Fruit fly (Drosophila melanogaster) whole organism: ENCODE measurements around the gene repo.

Experiments used
- CG8478 ChIP-seq: fragments of >200 bp; optimal IDR thresholded peaks from 2 replicates; lab custom pipeline; 2018; ENCODE audit warnings: inconsistent platforms
- Dll ChIP-seq: fragments of >200 bp; optimal IDR thresholded peaks from 2 replicates; lab custom pipeline; 2017
- EcR ChIP-seq, 2 experiments: fragments of >200 bp; optimal IDR thresholded peaks; 2 replicates each; lab custom pipeline; 2017; ENCODE audit warnings: missing biosample characterization in 2 of 2, missing genetic modification characterization in 2 of 2, missing genetic modification reagents in 2 of 2
- pan ChIP-seq: fragments of >200 bp; optimal IDR thresholded peaks from 2 replicates; lab custom pipeline; 2017
- psq ChIP-seq: fragments of >200 bp; optimal IDR thresholded peaks from 2 replicates; lab custom pipeline; 2017
- usp ChIP-seq: fragments of >200 bp; optimal IDR thresholded peaks from 2 replicates; lab custom pipeline; 2017; ENCODE audit warnings: missing biosample characterization, missing genetic modification characterization, mixed read lengths

repo gene

DNA sequence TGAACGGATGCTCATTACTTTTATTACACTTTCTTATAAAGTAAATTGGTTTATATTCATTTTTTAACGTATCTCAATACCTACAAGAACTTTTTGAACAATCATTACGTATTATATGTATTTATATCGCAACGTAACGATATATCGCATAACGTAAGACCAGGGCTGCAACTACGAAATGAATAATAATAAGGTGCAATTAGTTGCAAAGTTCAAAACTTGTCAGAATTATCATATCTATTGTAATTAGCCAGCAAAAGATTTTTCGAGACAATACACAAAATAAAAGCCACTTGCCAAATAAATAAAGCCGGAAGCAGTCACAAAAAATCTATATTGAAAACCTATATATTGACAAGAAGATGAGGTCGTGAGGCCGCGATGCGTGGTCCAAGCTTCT, 20.7 kb upstream of the repo start:
- TF ChIP-seq CG8478 (lab: Kevin White, UChicago) (no peak), EcR (GFP tag; optimal IDR thresholded peaks at IDR 0.05; lab: Kevin White, UChicago) (no peak), usp (GFP tag; lab: Kevin White, UChicago) (no peak), pan (no peak), psq (lab: Kevin White, UChicago) (no peak), Dll (lab: Kevin White, UChicago) (no peak)

DNA sequence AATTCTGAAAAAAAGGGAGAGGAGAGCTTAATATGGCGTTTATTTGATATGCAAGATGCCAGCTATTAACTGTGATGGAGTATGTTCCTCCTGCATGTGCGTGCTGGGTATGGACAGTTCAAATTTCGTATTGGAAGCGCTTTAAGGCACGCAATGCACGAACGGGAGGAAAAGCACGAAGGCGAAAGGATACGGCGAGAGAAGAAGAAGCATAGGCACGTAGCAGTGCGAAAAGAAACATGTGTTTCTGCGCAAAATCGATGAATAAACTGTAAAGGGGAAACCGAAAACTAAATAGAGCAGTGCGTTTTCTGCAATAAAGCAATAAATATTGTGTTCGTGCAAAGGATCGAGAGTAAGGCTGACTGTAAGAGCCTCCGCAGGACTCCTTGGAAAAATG, 20.1 kb upstream of the repo start, which contains the start of gene CG14314:
Gene CG14314 (plus strand): TSS at position 243 of the 400 bp plus-strand sequence.
- TF ChIP-seq usp (GFP tag; lab: Kevin White, UChicago) (no peak), CG8478 (lab: Kevin White, UChicago) (no peak), Dll (lab: Kevin White, UChicago) (no peak), EcR (GFP tag; optimal IDR thresholded peaks at IDR 0.05; lab: Kevin White, UChicago) (no peak), psq (lab: Kevin White, UChicago) (no peak), pan (no peak)

DNA sequence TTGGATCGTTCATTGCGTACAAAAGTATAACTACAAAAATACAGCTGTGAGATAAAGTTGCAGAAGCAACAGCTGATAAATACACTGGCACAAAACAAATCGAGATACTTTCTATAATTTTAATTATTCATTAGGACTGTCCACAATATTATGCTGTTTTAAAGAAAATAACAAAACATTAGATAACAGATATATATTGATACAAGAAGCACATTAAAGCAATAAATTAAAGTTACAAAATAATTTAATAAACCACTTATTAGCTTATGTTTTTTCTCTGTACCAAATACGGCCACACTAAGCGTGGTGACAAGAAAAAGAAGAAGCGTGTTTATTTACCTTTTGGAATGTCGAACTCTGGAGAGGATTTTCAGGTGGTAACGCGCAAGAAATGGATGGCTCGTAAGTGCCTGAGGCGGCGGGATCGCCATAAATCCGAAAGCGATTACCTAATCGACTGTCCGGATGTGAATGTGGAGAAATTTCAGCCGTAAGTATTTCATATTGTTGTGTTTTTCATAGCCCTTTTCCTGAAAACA, 15.7 kb upstream of the repo start, which contains the start of the genes CG7988 and CG7183:
Gene CG7988 (plus strand): TSS at position 316 of the 539 bp plus-strand sequence.
Gene CG7183 (minus strand): TSS at position 489 of the 539 bp plus-strand sequence.
- TF ChIP-seq usp (GFP tag; lab: Kevin White, UChicago) (no peak), pan (no peak), CG8478 (lab: Kevin White, UChicago) (no peak), Dll (lab: Kevin White, UChicago) (no peak), psq (lab: Kevin White, UChicago) (no peak)

- TF ChIP-seq Dll (lab: Kevin White, UChicago): no peak
- no peak for TF ChIP-seq psq (lab: Kevin White, UChicago)
- no peak for TF ChIP-seq pan
- TF ChIP-seq EcR (GFP tag; optimal IDR thresholded peaks at IDR 0.05; lab: Kevin White, UChicago): no peak
- no peak for TF ChIP-seq usp (GFP tag; lab: Kevin White, UChicago)
- no peak for TF ChIP-seq CG8478 (lab: Kevin White, UChicago)
These were observed 12.6 kb upstream of the repo start, which contains the start of the genes mTerf5 and Non3 for dm6 chr3R:18223434-18223833. Gene mTerf5 (minus strand): TSS chr3R:18223682. Gene Non3 (plus strand): TSS chr3R:18223722.

DNA sequence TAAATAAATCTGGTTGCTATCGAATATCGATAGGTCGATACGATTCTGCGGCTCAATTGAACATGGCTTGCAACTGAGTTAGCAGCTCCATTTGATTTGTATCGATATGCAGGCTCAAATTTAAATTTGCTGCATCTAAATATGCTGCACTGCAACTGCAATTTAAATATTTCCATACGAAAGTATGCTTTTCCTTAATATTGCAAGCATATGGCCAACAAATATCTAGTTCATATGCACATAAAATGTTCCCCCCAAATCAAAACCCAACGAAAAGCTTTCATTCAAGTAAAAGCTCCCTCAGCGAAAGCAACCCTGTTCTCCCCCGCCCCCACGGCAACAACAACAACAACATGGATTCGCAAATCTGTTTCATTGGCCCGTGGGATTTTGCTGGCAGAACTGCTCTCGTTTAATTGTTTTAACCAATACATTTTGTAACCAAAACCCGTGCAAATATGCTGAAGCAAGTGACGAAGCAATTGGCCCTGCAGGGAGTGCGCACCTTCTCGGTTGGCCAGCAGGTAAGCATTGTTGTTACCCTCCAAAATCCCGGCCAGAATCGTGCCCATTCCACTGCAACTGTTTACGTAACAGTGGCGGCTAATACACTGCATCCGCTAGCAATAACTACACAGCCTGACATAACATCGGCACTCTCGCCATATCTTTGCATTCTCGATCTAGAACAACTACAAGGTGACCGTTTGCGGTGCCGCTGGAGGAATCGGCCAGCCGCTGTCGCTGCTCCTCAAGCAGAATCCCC, 9.8 kb upstream of the repo start, which contains the start of the genes CG7168 and Mdh2:
Gene CG7168 (minus strand): TSS at position 40 of the 766 bp plus-strand sequence.
Gene Mdh2 (plus strand): TSS at position 354 of the 766 bp plus-strand sequence.
- no peak for TF ChIP-seq CG8478 (lab: Kevin White, UChicago)
- TF ChIP-seq EcR (GFP tag; optimal IDR thresholded peaks at IDR 0.05; lab: Kevin White, UChicago): no peak
- no peak for TF ChIP-seq psq (lab: Kevin White, UChicago)
- TF ChIP-seq pan: no peak
- TF ChIP-seq usp (GFP tag; lab: Kevin White, UChicago): no peak
- no peak for TF ChIP-seq Dll (lab: Kevin White, UChicago)

- TF ChIP-seq CG8478 (lab: Kevin White, UChicago) (no peak), Dll (lab: Kevin White, UChicago) (no peak), EcR (GFP tag; optimal IDR thresholded peaks at IDR 0.05; lab: Kevin White, UChicago) (no peak)
These were observed 9.2 kb upstream of the repo start for dm6 chr3R:18226809-18227157.

dm6 chr3R:18227385-18227784, 8.6 kb upstream of the repo start:
- TF ChIP-seq usp (GFP tag; lab: Kevin White, UChicago) (no peak), pan (no peak), psq (lab: Kevin White, UChicago) (no peak), CG8478 (lab: Kevin White, UChicago) (no peak), Dll (lab: Kevin White, UChicago) (no peak), EcR (GFP tag; optimal IDR thresholded peaks at IDR 0.05; lab: Kevin White, UChicago) (no peak)

- TF ChIP-seq CG8478 (lab: Kevin White, UChicago) (no peak), EcR (GFP tag; optimal IDR thresholded peaks at IDR 0.05; lab: Kevin White, UChicago) (no peak), pan (no peak), psq (lab: Kevin White, UChicago) (no peak)
These were observed 7.2 kb upstream of the repo start for dm6 chr3R:18228713-18229222.

DNA sequence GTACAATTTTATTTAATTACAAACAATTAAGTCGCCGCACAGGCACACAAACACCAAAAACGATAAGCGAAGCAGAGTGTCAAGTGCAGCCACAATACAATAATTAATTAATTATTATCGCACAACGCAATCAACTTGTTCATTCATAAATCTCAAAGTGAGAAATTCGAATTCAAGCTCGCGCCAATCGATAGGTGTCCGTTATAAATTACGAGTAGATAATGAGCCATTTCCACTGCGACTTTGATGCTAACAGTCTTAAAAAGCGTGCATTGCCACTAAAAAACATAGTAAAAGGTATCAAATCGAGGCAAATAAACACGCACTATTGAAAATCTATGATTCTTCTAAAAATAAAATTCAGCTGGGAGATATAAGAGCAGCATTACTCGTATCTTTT, 5.8 kb upstream of the repo start:
- TF ChIP-seq usp (GFP tag; lab: Kevin White, UChicago): no peak
- TF ChIP-seq psq (lab: Kevin White, UChicago): no peak
- no peak for TF ChIP-seq pan
- no peak for TF ChIP-seq Dll (lab: Kevin White, UChicago)
- no peak for TF ChIP-seq CG8478 (lab: Kevin White, UChicago)
- no peak for TF ChIP-seq EcR (GFP tag; optimal IDR thresholded peaks at IDR 0.05; lab: Kevin White, UChicago)

- TF ChIP-seq Dll (lab: Kevin White, UChicago) (no peak), pan (no peak), usp (GFP tag; lab: Kevin White, UChicago) (no peak), psq (lab: Kevin White, UChicago) (no peak), CG8478 (lab: Kevin White, UChicago) (no peak), EcR (GFP tag; optimal IDR thresholded peaks at IDR 0.05; lab: Kevin White, UChicago) (no peak)
These were observed 3.8 kb upstream of the repo start for dm6 chr3R:18232187-18232586.

DNA sequence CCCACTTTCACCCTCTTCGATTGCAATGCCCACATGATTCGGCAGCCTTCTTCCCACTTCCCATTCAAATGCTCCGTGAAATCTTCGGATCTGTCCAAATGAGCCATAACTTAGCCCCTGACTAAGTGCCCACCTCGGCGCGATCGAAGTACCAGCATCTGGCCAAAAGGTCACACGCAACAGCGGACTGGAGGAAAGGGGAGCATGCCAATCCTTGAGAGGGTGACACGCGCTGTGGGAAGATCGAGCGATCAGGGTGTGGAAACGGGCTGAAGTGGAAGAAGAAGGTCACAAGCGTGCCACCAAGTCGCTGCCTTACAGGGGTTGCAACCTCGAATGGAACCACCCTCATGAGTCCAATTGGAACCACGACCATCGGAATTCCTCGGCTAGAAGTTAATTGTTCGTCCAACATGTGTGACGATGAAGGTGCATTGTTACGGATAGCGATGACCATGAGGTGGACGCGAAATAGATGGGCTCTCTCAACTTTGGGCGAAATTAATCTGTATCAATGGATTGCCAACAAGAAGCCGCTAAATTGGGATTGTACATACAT, 1.2 kb upstream of the repo start:
- TF ChIP-seq usp (GFP tag; lab: Kevin White, UChicago) (no peak), EcR (GFP tag; optimal IDR thresholded peaks at IDR 0.05; lab: Kevin White, UChicago) (no peak), Dll (lab: Kevin White, UChicago) (no peak), CG8478 (lab: Kevin White, UChicago) (no peak), pan (no peak), psq (lab: Kevin White, UChicago) (no peak)
